Worm (Caenorhabditis elegans) whole organism, L4 larva: ENCODE results near the gene F07E5.13.
"Not testable (repeated sequence)": the region's sequence is repeated elsewhere in the genome, so short reads cannot be mapped to it uniquely, and the experiment has no call there.

Source experiments
- ZK337.2 ChIP-seq: fragments of 200-800 bp; sonication (Bioruptor generic); IDR thresholded peaks from 2 replicates; pipeline ENCODE4 v1.3.6; 2022; ENCODE audit warnings: missing genetic modification reagents, missing genetic modification characterization, missing compliant biosample characterization
- ZK546.5 ChIP-seq, 2 experiments: sonication (generic microtip); optimal IDR thresholded peaks; 2 replicates each; lab custom pipeline; 2017; ENCODE audit warnings: missing biosample characterization in 2 of 2, missing genetic modification characterization in 2 of 2
- aha-1 ChIP-seq: fragments of 150-350 bp; peaks from one replicate; lab custom pipeline; 2014; ENCODE audit warnings: missing biosample characterization, missing genetic modification characterization
- aly-2 ChIP-seq: sonication (generic microtip); optimal IDR thresholded peaks from 2 replicates; lab custom pipeline; 2018; ENCODE audit warnings: missing biosample characterization, missing genetic modification characterization
- ceh-28 ChIP-seq: fragments of 150-350 bp; optimal IDR thresholded peaks from 2 replicates; lab custom pipeline; 2014; ENCODE audit warnings: missing biosample characterization, missing genetic modification reagents, missing genetic modification characterization
- ces-1 ChIP-seq: fragments of 150-350 bp; sonication (generic microtip); optimal IDR thresholded peaks from 4 replicates; lab custom pipeline; 2014; ENCODE audit warnings: missing biosample characterization, missing genetic modification reagents, missing genetic modification characterization
- daf-19 ChIP-seq: fragments of 200-800 bp; sonication (Bioruptor generic); conservative IDR thresholded peaks from 2 replicates; pipeline ENCODE4 v1.3.6; 2022; ENCODE audit warnings: missing genetic modification characterization, missing compliant biosample characterization
- duxl-1 ChIP-seq: sonication (generic microtip); optimal IDR thresholded peaks from 2 replicates; lab custom pipeline; 2016; ENCODE audit warnings: mild to moderate bottlenecking, missing genetic modification characterization, moderate library complexity, missing compliant biosample characterization; ENCODE audit not compliant: poor library complexity
- egl-43 ChIP-seq: fragments of 200-800 bp; sonication (Bioruptor generic); IDR thresholded peaks from 2 replicates; pipeline ENCODE4 v1.3.6; 2022; ENCODE audit warnings: missing genetic modification reagents, missing genetic modification characterization, missing compliant biosample characterization
- jun-1 ChIP-seq: fragments of 150-350 bp; optimal IDR thresholded peaks from 2 replicates; lab custom pipeline; 2014; ENCODE audit warnings: missing biosample characterization, missing genetic modification reagents, missing genetic modification characterization
- lin-1 ChIP-seq: fragments of 200-800 bp; sonication (Bioruptor generic); IDR thresholded peaks from 2 replicates; pipeline ENCODE4 v1.3.6; 2022; ENCODE audit warnings: missing genetic modification reagents, missing genetic modification characterization, missing compliant biosample characterization
- lin-39 ChIP-seq: fragments of 150-350 bp; optimal IDR thresholded peaks from 2 replicates; lab custom pipeline; 2014; ENCODE audit warnings: missing biosample characterization, missing genetic modification reagents, missing genetic modification characterization
- madf-5 ChIP-seq, 2 experiments: fragments of 200-800 bp; sonication (Bioruptor generic); IDR thresholded peaks; 2 replicates each; pipeline ENCODE4 v1.3.6; 2022; ENCODE audit warnings: missing compliant biosample characterization in 2 of 2, missing genetic modification characterization in 2 of 2
- mdl-1 ChIP-seq, 2 experiments: fragments of 150-350 bp in 1 of 2; sonication (generic microtip) in 1 of 2; optimal IDR thresholded peaks; 2 replicates each; lab custom pipeline; 2014 to 2017; ENCODE audit warnings: missing biosample characterization in 2 of 2, missing genetic modification characterization in 2 of 2
- mdt-29 ChIP-seq: fragments of 200-800 bp; sonication (Bioruptor generic); IDR thresholded peaks from 2 replicates; pipeline ENCODE4 v1.3.6; 2022; ENCODE audit warnings: missing genetic modification reagents, missing genetic modification characterization, missing compliant biosample characterization
- mep-1 ChIP-seq: fragments of 150-350 bp; sonication (generic microtip); optimal IDR thresholded peaks from 3 replicates; lab custom pipeline; 2014; ENCODE audit warnings: missing biosample characterization, missing genetic modification characterization
- mxl-2 ChIP-seq: fragments of 200-800 bp; sonication (Bioruptor generic); conservative IDR thresholded peaks from 2 replicates; pipeline ENCODE4 v1.3.6; 2022; ENCODE audit warnings: missing genetic modification reagents, missing genetic modification characterization, missing compliant biosample characterization
- nhr-10 ChIP-seq: fragments of 150-350 bp; optimal IDR thresholded peaks from 2 replicates; lab custom pipeline; 2014; ENCODE audit warnings: missing biosample characterization, missing genetic modification characterization
- nhr-237 ChIP-seq: sonication (generic microtip); optimal IDR thresholded peaks from 2 replicates; lab custom pipeline; 2017; ENCODE audit warnings: missing biosample characterization, missing genetic modification characterization
- nhr-41 ChIP-seq: fragments of 200-800 bp; sonication (Bioruptor generic); IDR thresholded peaks from 2 replicates; pipeline ENCODE4 v1.3.6; 2022; ENCODE audit warnings: missing genetic modification reagents, missing genetic modification characterization, missing compliant biosample characterization
- nhr-76 ChIP-seq: fragments of 150-350 bp; optimal IDR thresholded peaks from 2 replicates; lab custom pipeline; 2014; ENCODE audit warnings: missing biosample characterization, missing genetic modification characterization
- pha-4 ChIP-seq, 2 experiments: fragments of 150-350 bp in 1 of 2; fragments of 200-800 bp in 1 of 2; sonication (Bioruptor generic) in 1 of 2; IDR thresholded peaks in 1 of 2; optimal IDR thresholded peaks in 1 of 2; 2 replicates each; pipeline versions ENCODE4 v1.3.6 to Lab custom; 2014 to 2022; ENCODE audit warnings: missing genetic modification characterization in 2 of 2, missing genetic modification reagents in 2 of 2, missing biosample characterization in 1 of 2, missing compliant biosample characterization in 1 of 2
- saeg-2 ChIP-seq: fragments of 200-800 bp; sonication (Bioruptor generic); IDR thresholded peaks from 2 replicates; pipeline ENCODE4 v1.3.6; 2022; ENCODE audit warnings: missing genetic modification reagents, missing genetic modification characterization, missing compliant biosample characterization
- set-16 ChIP-seq: fragments of 200-800 bp; sonication (Bioruptor generic); IDR thresholded peaks from 2 replicates; pipeline ENCODE4 v1.3.6; 2022; ENCODE audit warnings: missing genetic modification reagents, missing genetic modification characterization, missing compliant biosample characterization
- tra-1 ChIP-seq: fragments of 200-800 bp; sonication (Bioruptor generic); IDR thresholded peaks from 2 replicates; pipeline ENCODE4 v1.3.6; 2022; ENCODE audit warnings: missing genetic modification reagents, missing genetic modification characterization, missing compliant biosample characterization
- unc-39 ChIP-seq: sonication (generic microtip); optimal IDR thresholded peaks from 2 replicates; lab custom pipeline; 2017; ENCODE audit warnings: missing biosample characterization, missing genetic modification characterization
- unc-62 ChIP-seq, 3 experiments: fragments of 150-350 bp in 1 of 3; sonication (generic microtip); optimal IDR thresholded peaks in 2 of 3; peaks in 1 of 3; 1 replicate in 1 of 3; 2 replicates in 2 of 3; lab custom pipeline; 2014 to 2017; ENCODE audit warnings: missing biosample characterization in 3 of 3, missing genetic modification characterization in 3 of 3, missing genetic modification reagents in 3 of 3, missing genotype in 1 of 3
- zfp-3 ChIP-seq: fragments of 200-800 bp; sonication (Bioruptor generic); conservative IDR thresholded peaks from 2 replicates; pipeline ENCODE4 v1.3.6; 2022; ENCODE audit warnings: missing genetic modification reagents, missing genetic modification characterization, missing compliant biosample characterization
- zip-11 ChIP-seq: fragments of 200-800 bp; sonication (Bioruptor generic); IDR thresholded peaks from 2 replicates; pipeline ENCODE4 v1.3.6; 2022; ENCODE audit warnings: missing genetic modification characterization, missing compliant biosample characterization
- zip-2 ChIP-seq: fragments of 150-350 bp; optimal IDR thresholded peaks from 2 replicates; lab custom pipeline; 2014; ENCODE audit warnings: missing biosample characterization, missing genetic modification characterization
- ztf-7 ChIP-seq: fragments of 150-350 bp; optimal IDR thresholded peaks from 2 replicates; lab custom pipeline; 2014; ENCODE audit warnings: missing biosample characterization, missing genetic modification characterization

The F07E5.13 gene

DNA sequence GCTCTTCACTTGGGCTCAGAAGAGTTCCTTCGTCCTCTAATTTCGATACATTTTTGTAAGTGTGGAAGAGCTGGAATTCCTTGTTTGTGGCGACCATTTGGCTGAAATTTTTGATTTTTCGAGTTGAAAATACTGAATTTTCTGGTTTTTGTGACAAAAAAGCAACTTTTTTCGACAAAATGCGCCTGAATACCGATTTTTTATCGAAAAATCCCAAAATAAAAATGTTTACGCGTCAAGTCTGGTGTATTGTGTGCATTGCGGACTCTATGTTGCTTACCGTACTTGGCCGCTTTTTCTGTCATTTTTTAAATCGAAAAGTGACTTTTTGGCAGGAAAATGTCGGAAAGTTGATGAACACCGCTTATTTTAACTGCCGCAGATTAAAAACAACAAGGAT is 33.5 kb downstream of the F07E5.13 start, which contains the start of gene bath-3:
Gene bath-3, minus strand, starts transcription at position 101 of the 400 bp plus-strand sequence.
- no peak for TF ChIP-seq nhr-41 (GFP tag; lab: Robert Waterston, UW)
- no peak for TF ChIP-seq madf-5 (GFP tag; IDR thresholded peaks at IDR 0.05; lab: Robert Waterston, UW)
- TF ChIP-seq unc-39, result no peak
- no peak for TF ChIP-seq nhr-10
- TF ChIP-seq ces-1 (GFP tag; lab: Kevin White, UChicago), result no peak
- no peak for TF ChIP-seq mxl-2
- TF ChIP-seq mep-1 (tag; lab: Kevin White, UChicago), result no peak
- no peak for TF ChIP-seq jun-1 (tag; lab: Kevin White, UChicago)

- TF ChIP-seq set-16 (GFP tag; lab: Robert Waterston, UW), result no peak
- TF ChIP-seq nhr-76 (tag; lab: Kevin White, UChicago), result no peak
- no peak for TF ChIP-seq tra-1 (GFP tag; lab: Robert Waterston, UW)
- TF ChIP-seq saeg-2, result no peak
- TF ChIP-seq mdt-29 (GFP tag; lab: Robert Waterston, UW), result no peak
- TF ChIP-seq nhr-10, result no peak
- no peak for TF ChIP-seq ZK546.5 (tag; optimal IDR thresholded peaks at IDR 0.05; lab: Kevin White, UChicago)
Measured at ce11 chrII:2028712-2029111, 35.2 kb downstream of the F07E5.13 start, which contains the start of gene bath-1. Gene bath-1, minus strand, starts transcription at chrII:2028812.

DNA sequence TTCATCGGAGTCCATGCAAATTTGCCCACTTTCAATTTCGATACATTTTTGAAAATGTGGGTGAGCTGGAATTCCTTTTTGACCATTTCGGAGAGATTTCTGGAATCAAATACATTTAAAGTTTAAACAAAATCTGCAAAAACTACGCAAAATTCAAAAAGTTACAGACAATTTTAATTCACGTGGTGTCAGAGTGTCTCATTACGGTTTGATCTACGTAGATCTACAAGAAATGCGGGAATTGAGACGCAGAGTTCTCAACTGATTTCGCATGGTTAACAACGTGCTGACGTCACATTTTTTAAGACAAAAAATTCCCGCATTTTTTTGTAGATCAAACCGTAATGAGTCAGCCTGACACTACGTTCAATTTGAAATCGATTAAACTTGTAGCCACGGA is 37.4 kb downstream of the F07E5.13 start, which contains the start of gene bath-21:
Gene bath-21, minus strand, starts transcription at position 101 of the 400 bp plus-strand sequence.
- no peak for TF ChIP-seq nhr-237 (tag; lab: Kevin White, UChicago)
- TF ChIP-seq unc-62 (GFP tag; optimal IDR thresholded peaks at IDR 0.05 in 1 of 2; lab: Kevin White, UChicago), result peak in 1 of 2 experiments; percentile 84
- TF ChIP-seq unc-62 (tag; optimal IDR thresholded peaks at IDR 0.05; lab: Kevin White, UChicago), result no peak
- TF ChIP-seq daf-19 (GFP tag; lab: Robert Waterston, UW), result no peak
- TF ChIP-seq, all 104 proteins: peak for 1

ce11 chrII:2024652-2025051 is 39.2 kb downstream of the F07E5.13 start:
- 0 out of 4 replicates have a peak, but pooled peaks of 1 of the 2 experiments have one; percentile 15 for TF ChIP-seq madf-5 (GFP tag; IDR thresholded peaks at IDR 0.05; lab: Robert Waterston, UW)
- TF ChIP-seq, all 104 proteins: peak for 1; not testable (repeated sequence) for 103

ce11 chrII:2023514-2023913 is 40.4 kb downstream of the F07E5.13 start, which contains the start of gene cya-2:
Gene cya-2, minus strand, starts transcription at chrII:2023614.
- TF ChIP-seq zfp-3 (GFP tag; lab: Robert Waterston, UW); zip-2; aly-2 (tag; lab: Kevin White, UChicago): not testable (repeated sequence)

DNA sequence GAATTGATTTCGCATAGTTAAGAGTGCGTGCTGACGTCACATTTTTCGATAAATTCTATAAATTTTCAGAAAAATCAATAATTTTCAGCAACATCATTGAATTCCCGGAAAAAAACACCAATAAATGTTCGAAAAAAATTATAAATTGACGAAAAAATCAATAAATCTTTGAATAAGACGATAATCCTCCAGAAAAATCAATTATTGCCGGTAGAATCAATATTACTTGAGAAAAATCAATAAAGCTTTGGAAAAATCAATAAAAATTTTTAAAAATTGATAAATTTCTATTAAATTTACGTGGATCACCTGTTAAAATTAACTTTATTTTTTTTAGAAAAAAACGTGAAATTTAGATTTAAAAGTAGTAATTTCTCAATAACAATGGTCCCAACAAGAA is 50.0 kb downstream of the F07E5.13 start:
- TF ChIP-seq ces-1 (GFP tag; lab: Kevin White, UChicago) (no peak), ceh-28 (peak; percentile 72)
- TF ChIP-seq, all 104 proteins: peak for 1

DNA sequence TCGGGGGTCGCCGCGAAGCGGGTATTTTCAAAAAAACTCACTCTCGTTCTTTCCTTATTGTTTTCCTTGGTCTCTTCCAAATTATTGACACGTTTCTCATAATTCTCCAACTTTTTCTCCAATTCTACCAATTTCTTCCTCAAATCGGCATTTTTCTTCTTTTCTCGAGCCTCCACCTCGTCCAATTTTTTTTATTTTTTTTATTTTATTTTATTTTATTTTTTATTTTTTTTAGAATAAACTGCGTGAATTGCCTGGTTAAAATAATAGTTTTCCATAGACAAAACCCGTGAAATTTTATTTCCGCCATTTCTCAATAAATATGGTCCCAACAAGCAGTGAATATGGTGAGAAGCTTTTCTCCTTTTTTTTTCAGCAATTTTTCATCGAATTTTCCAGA is 51.2 kb downstream of the F07E5.13 start, which contains the start of gene F59H6.15:
Gene F59H6.15, plus strand, starts transcription at position 301 of the 400 bp plus-strand sequence.
- TF ChIP-seq lin-1, result no peak
- TF ChIP-seq aha-1 (tag; lab: Kevin White, UChicago), result peak; percentile 32
- TF ChIP-seq duxl-1, result no peak
- no peak for TF ChIP-seq lin-39 (tag; lab: Kevin White, UChicago)
- TF ChIP-seq zfp-3 (GFP tag; lab: Robert Waterston, UW), result no peak
- no peak for TF ChIP-seq jun-1 (tag; lab: Kevin White, UChicago)
- TF ChIP-seq, all 104 proteins: peak for 1

DNA sequence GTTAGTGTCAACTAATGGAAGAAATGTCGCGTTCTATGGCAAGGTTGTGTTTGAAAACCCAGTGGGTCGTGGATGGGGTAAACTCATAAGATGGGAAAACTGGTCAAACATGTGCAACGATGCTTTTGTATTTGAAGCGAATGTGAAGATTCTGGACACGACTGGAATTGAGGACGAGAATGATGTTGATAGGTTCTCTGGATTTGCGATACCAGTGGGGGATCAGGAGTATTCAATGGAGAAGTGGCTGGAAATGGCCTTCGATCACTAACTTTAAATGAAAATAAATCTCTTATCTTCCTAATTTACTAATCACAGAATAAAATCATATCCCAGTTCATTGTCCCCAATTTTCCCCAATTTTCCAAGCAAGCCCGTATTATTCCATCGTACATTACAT is 52.7 kb downstream of the F07E5.13 start:
- TF ChIP-seq ztf-7 (tag; lab: Kevin White, UChicago) (no peak), mdt-29 (GFP tag; lab: Robert Waterston, UW) (no peak), mdl-1 (tag; optimal IDR thresholded peaks at IDR 0.05; lab: Kevin White, UChicago) (no peak), egl-43 (GFP tag; lab: Robert Waterston, UW) (no peak), pha-4 (GFP tag; IDR thresholded peaks at IDR 0.05; lab: Robert Waterston, UW) (no peak), pha-4 (tag; optimal IDR thresholded peaks at IDR 0.05; lab: Kevin White, UChicago) (no peak), zip-11 (GFP tag; lab: Robert Waterston, UW) (no peak), ZK337.2 (GFP tag; lab: Robert Waterston, UW) (no peak), unc-62 (GFP tag; optimal IDR thresholded peaks at IDR 0.05 in 1 of 2; lab: Kevin White, UChicago) (peak in 1 of 2 experiments; percentile 93), unc-62 (tag; optimal IDR thresholded peaks at IDR 0.05; lab: Kevin White, UChicago) (no peak)
- TF ChIP-seq, all 104 proteins: peak for 1
